Worm (Caenorhabditis elegans): ENCODE measurements around the gene F48G7.7.

ce11 chrV:657678-658077 is 31.5 kb upstream of the F48G7.7 start, which contains the start of gene srh-246:
- TF ChIP-seq mec-3 (tag; optimal IDR thresholded peaks at IDR 0.05; ENCODE audit: borderline replicate concordance) (no peak), Y22D7AL.16 (tag; optimal IDR thresholded peaks at IDR 0.05) (no peak), lin-11 (tag; optimal IDR thresholded peaks at IDR 0.05) (no peak), fkh-10 (GFP tag; optimal IDR thresholded peaks at IDR 0.05) (no peak), pros-1 (tag; optimal IDR thresholded peaks at IDR 0.05) (no peak), ama-1 (optimal IDR thresholded peaks at IDR 0.05) (no peak), sox-2 (GFP tag; IDR thresholded peaks at IDR 0.05) (no peak), hlh-30 (tag; optimal IDR thresholded peaks at IDR 0.05; ENCODE audit: insufficient read depth) (no peak), tbx-2 (tag; optimal IDR thresholded peaks at IDR 0.05) (no peak)
